Worm (Caenorhabditis elegans): ENCODE measurements around the gene srz-9.

Gene srz-9

DNA sequence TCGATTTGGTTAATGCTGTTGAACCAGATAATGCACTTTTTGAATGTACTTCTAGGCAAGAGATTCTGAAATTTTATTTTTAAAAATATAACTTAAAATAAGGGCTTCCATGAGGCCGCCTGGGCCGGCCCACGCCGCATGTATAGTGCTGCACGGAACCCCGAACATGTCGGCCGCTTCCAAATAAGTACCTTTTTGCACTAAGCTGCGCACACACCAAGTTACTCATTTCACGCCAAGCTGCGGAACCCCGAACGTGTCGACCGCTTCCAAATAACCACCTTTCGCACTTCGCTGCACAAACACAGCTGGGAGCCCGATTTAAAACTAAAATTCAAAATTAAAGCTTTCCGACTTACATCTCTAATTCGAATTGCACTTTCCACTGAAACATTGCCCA is 47.6 kb downstream of the srz-9 start:
- no peak for TF ChIP-seq unc-55 (GFP tag; optimal IDR thresholded peaks at IDR 0.05)
- TF ChIP-seq pros-1 (tag; optimal IDR thresholded peaks at IDR 0.05) = no peak
- no peak for TF ChIP-seq ceh-34 (tag; optimal IDR thresholded peaks at IDR 0.05)
- TF ChIP-seq Y22D7AL.16 (tag; optimal IDR thresholded peaks at IDR 0.05) = no peak
- no peak for TF ChIP-seq ceh-18 (tag; optimal IDR thresholded peaks at IDR 0.05)
- no peak for TF ChIP-seq C08G9.2 (tag; optimal IDR thresholded peaks at IDR 0.05)
- no peak for TF ChIP-seq hlh-6 (tag; optimal IDR thresholded peaks at IDR 0.05)
- no peak for TF ChIP-seq ceh-14 (tag; optimal IDR thresholded peaks at IDR 0.05)
- no peak for TF ChIP-seq syd-9 (tag; optimal IDR thresholded peaks at IDR 0.05)
- no peak for TF ChIP-seq fax-1 (tag; optimal IDR thresholded peaks at IDR 0.05)
- TF ChIP-seq elt-4 (tag; optimal IDR thresholded peaks at IDR 0.05) = no peak
- no peak for TF ChIP-seq madf-2 (tag; optimal IDR thresholded peaks at IDR 0.05)
- no peak for TF ChIP-seq ref-2 (tag; optimal IDR thresholded peaks at IDR 0.05)
- no peak for TF ChIP-seq ets-4 (tag; optimal IDR thresholded peaks at IDR 0.05)
- TF ChIP-seq tbx-7 (tag; optimal IDR thresholded peaks at IDR 0.05) = no peak

DNA sequence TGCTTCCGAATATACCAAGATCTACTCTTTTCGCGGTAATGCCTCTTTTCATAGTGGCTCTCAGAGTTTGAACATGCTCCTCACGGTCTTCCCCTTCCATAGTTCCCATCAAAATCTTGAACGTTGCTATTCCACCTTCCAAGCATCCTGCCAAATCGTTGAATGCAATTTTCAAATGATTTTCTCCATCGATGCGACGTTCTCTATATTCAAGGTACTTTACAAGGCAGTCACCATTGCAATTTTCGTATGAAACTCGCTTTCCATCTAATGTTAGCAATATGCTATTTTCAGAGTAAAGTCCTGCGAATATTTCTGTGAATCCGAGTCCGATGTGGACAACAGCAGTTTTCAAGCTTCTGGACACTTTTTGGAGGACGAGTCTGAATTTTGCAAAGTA is 50.5 kb downstream of the srz-9 start:
- TF ChIP-seq lim-6 (tag; optimal IDR thresholded peaks at IDR 0.05) (no peak), fkh-10 (GFP tag; optimal IDR thresholded peaks at IDR 0.05) (no peak), unc-55 (GFP tag; optimal IDR thresholded peaks at IDR 0.05) (no peak), tbx-2 (tag; optimal IDR thresholded peaks at IDR 0.05) (no peak), pha-2 (tag; optimal IDR thresholded peaks at IDR 0.05) (no peak), ceh-14 (tag; optimal IDR thresholded peaks at IDR 0.05) (no peak), ceh-6 (GFP tag; optimal IDR thresholded peaks at IDR 0.05) (no peak), ref-2 (tag; optimal IDR thresholded peaks at IDR 0.05) (no peak), ceh-22 (tag; optimal IDR thresholded peaks at IDR 0.05) (no peak), odd-2 (tag; optimal IDR thresholded peaks at IDR 0.05) (no peak), ama-1 (optimal IDR thresholded peaks at IDR 0.05) (no peak), rnt-1 (tag; optimal IDR thresholded peaks at IDR 0.05) (no peak), ceh-18 (tag; optimal IDR thresholded peaks at IDR 0.05) (no peak)

Data from whole organism, late embryonic.